Fruit fly (Drosophila melanogaster) whole organism, pupa: ENCODE measurements around the gene loh.

Experiments
- CG12605 ChIP-seq: fragments of 200-800 bp; sonication (Bioruptor generic); IDR thresholded peaks from 2 replicates; pipeline ENCODE4 v1.3.6; 2022; ENCODE audit warnings: missing biosample characterization, missing genetic modification characterization
- CG13204 ChIP-seq: fragments of 200-800 bp; sonication (Bioruptor generic); optimal IDR thresholded peaks from 2 replicates; lab custom pipeline; 2018; ENCODE audit warnings: missing biosample characterization, mild to moderate bottlenecking, missing genetic modification characterization, moderate library complexity
- CG15710 ChIP-seq: fragments of 200-800 bp; sonication (Bioruptor generic); optimal IDR thresholded peaks from 2 replicates; lab custom pipeline; 2018; ENCODE audit warnings: missing biosample characterization, mild to moderate bottlenecking, missing genetic modification characterization, moderate library complexity
- CG32121 ChIP-seq: fragments of 200-800 bp; sonication (Bioruptor generic); IDR thresholded peaks from 2 replicates; pipeline ENCODE4 v1.3.6; 2022; ENCODE audit warnings: missing biosample characterization, missing genetic modification characterization
- CG4496 ChIP-seq: fragments of 200-800 bp; sonication (Bioruptor generic); IDR thresholded peaks from 3 replicates; pipeline ENCODE4 v1.3.6; 2022; ENCODE audit warnings: missing biosample characterization, missing genetic modification characterization
- CG8159 ChIP-seq: fragments of 200-800 bp; sonication (Bioruptor generic); optimal IDR thresholded peaks from 3 replicates; lab custom pipeline; 2018; ENCODE audit warnings: missing biosample characterization, mild to moderate bottlenecking, missing genetic modification characterization, moderate library complexity
- CG9948 ChIP-seq: fragments of 200-800 bp; sonication (Bioruptor generic); optimal IDR thresholded peaks from 2 replicates; lab custom pipeline; 2018; ENCODE audit warnings: missing biosample characterization, mild to moderate bottlenecking, missing genetic modification characterization, moderate library complexity
- EcR ChIP-seq: fragments of 200-800 bp; sonication (Bioruptor generic); optimal IDR thresholded peaks from 3 replicates; lab custom pipeline; 2019; ENCODE audit warnings: missing biosample characterization, missing genetic modification characterization, mild to moderate bottlenecking, moderate library complexity, missing genetic modification reagents
- Ets98B ChIP-seq: fragments of 200-800 bp; sonication (Bioruptor generic); IDR thresholded peaks from 2 replicates; pipeline ENCODE4 v1.3.6; 2022; ENCODE audit warnings: missing biosample characterization, missing genetic modification characterization
- Pif1B ChIP-seq: fragments of 200-800 bp; sonication (Bioruptor generic); optimal IDR thresholded peaks from 3 replicates; lab custom pipeline; 2016; ENCODE audit warnings: missing biosample characterization, missing genetic modification characterization
- fd96Ca ChIP-seq: fragments of 200-800 bp; sonication (Bioruptor generic); IDR thresholded peaks from 3 replicates; pipeline ENCODE4 v1.3.6; 2022; ENCODE audit warnings: missing biosample characterization, missing genetic modification characterization
- gl ChIP-seq: fragments of 200-800 bp; sonication (Bioruptor generic); optimal IDR thresholded peaks from 2 replicates; lab custom pipeline; 2018; ENCODE audit warnings: missing biosample characterization, mild to moderate bottlenecking, missing genetic modification characterization

DNA sequence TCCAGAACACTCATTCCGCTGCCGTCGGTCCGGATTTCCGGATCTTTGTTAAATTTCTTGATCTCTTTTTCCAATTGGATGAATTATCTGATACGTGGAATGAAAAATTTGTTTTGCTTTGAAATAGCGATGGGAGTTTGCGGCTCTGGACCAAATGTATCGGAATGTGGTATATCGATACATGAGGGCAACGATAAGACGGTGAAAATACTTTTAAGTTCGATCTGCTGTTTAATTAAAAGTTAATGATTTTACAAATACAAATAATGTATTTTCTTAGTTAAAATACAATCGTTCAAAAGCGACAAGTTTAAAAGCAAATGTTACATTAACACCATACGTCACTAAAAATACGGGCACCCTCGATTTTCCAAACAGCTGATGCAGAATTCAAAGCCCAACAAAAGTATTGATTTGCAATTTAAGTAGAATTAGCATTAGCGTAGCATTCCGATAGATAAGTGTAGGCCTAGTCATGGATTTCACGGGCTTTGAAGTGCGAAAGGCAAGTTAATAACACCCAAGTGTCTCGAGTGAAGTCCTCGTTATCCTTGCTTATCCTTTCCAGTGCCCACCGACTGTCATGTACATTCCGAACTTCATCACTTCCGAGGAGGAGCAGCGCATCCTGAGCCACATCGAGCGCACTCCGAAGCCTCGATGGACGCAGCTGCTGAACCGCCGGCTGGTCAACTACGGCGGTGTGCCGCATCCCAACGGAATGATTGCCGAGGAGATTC, 46.3 kb downstream of the loh start, which contains the start of the genes Cog4 and CG6144:
- TF ChIP-seq gl = no peak
- TF ChIP-seq CG12605 (GFP tag; lab: Robert Waterston, UW) = no peak
- TF ChIP-seq Pif1B (GFP tag; lab: Kevin White, UChicago) = no peak
- no peak for TF ChIP-seq EcR (GFP tag; lab: Kevin White, UChicago)
- TF ChIP-seq fd96Ca (GFP tag; lab: Robert Waterston, UW) = no peak
- no peak for TF ChIP-seq CG9948 (tag; lab: Kevin White, UChicago)
- TF ChIP-seq CG4496 = no peak
- TF ChIP-seq CG8159 (tag; lab: Kevin White, UChicago) = no peak
- TF ChIP-seq CG32121 (GFP tag; lab: Robert Waterston, UW) = no peak
- TF ChIP-seq CG13204 (GFP tag; lab: Kevin White, UChicago) = no peak
- TF ChIP-seq Ets98B = no peak
- TF ChIP-seq CG15710 (tag; lab: Kevin White, UChicago) = no peak
